Worm (Caenorhabditis elegans): ENCODE measurements around the gene srt-12.

ce11 chrV:4273372-4273771 lies 31.0 kb upstream of the srt-12 start:
- TF ChIP-seq ama-1 (optimal IDR thresholded peaks at IDR 0.05) (no peak), ceh-82 (tag; optimal IDR thresholded peaks at IDR 0.05) (no peak), fkh-10 (GFP tag; optimal IDR thresholded peaks at IDR 0.05) (no peak), snpc-4 (tag; optimal IDR thresholded peaks at IDR 0.05) (no peak), lin-15B (tag; optimal IDR thresholded peaks at IDR 0.05) (no peak), tbx-2 (tag; optimal IDR thresholded peaks at IDR 0.05) (no peak), unc-62 (GFP tag; optimal IDR thresholded peaks at IDR 0.05) (no peak), fos-1 (tag; optimal IDR thresholded peaks at IDR 0.05) (no peak), jun-1 (tag; optimal IDR thresholded peaks at IDR 0.05) (no peak), nhr-237 (tag; optimal IDR thresholded peaks at IDR 0.05) (no peak), ztf-4 (tag; optimal IDR thresholded peaks at IDR 0.05) (no peak), unc-130 (tag; optimal IDR thresholded peaks at IDR 0.05) (no peak), efl-1 (optimal IDR thresholded peaks at IDR 0.05) (no peak), efl-1 (GFP tag; optimal IDR thresholded peaks at IDR 0.05 in 1 of 2) (no peak), nhr-20 (tag; optimal IDR thresholded peaks at IDR 0.05) (no peak)
